Worm (Caenorhabditis elegans) whole organism, L1 larva: ENCODE data around the gene F38B6.3.

Experiments used
- lin-15B ChIP-seq: fragments of 150-350 bp; sonication (generic microtip); optimal IDR thresholded peaks from 3 replicates; lab custom pipeline; 2014; ENCODE audit warnings: missing biosample characterization, missing genetic modification characterization
- lin-35 ChIP-seq, 2 experiments: fragments of 150-350 bp; optimal IDR thresholded peaks; 2 replicates each; lab custom pipeline; 2014; ENCODE audit warnings: missing biosample characterization in 2 of 2, missing genetic modification characterization in 2 of 2, missing genetic modification reagents in 2 of 2
- nhr-11 ChIP-seq: fragments of 150-350 bp; optimal IDR thresholded peaks from 2 replicates; lab custom pipeline; 2014; ENCODE audit warnings: missing biosample characterization, missing genetic modification characterization
- nhr-237 ChIP-seq: fragments of 150-350 bp; optimal IDR thresholded peaks from 2 replicates; lab custom pipeline; 2014; ENCODE audit warnings: missing biosample characterization, missing genetic modification characterization
- snpc-4 ChIP-seq: fragments of 150-350 bp; optimal IDR thresholded peaks from 2 replicates; lab custom pipeline; 2014; ENCODE audit warnings: missing biosample characterization, missing genetic modification characterization
- unc-130 ChIP-seq: fragments of 150-350 bp; optimal IDR thresholded peaks from 2 replicates; lab custom pipeline; 2017; ENCODE audit warnings: missing biosample characterization, missing genetic modification characterization, inconsistent platforms

- TF ChIP-seq lin-35 (GFP tag; optimal IDR thresholded peaks at IDR 0.05; lab: Kevin White, UChicago): no peak
- TF ChIP-seq lin-15B (tag; lab: Kevin White, UChicago): no peak
- TF ChIP-seq snpc-4 (tag; lab: Kevin White, UChicago): no peak
- TF ChIP-seq unc-130 (tag; lab: Kevin White, UChicago): no peak
- TF ChIP-seq nhr-237 (tag; lab: Kevin White, UChicago): no peak
- no peak for TF ChIP-seq nhr-11 (tag; lab: Kevin White, UChicago)
Observed at ce11 chrX:6713277-6713676, 19.8 kb downstream of the F38B6.3 start, which contains the start of gene nas-11.
